Worm (Caenorhabditis elegans) whole organism, L2 larva: ENCODE results near the gene C02E7.6.

ENCODE experiments used
- F13H6.1 ChIP-seq: sonication (generic microtip); optimal IDR thresholded peaks from 2 replicates; lab custom pipeline; 2016; ENCODE audit warnings: missing genetic modification characterization, missing compliant biosample characterization
- R02D3.7 ChIP-seq: fragments of 150-350 bp; optimal IDR thresholded peaks from 2 replicates; lab custom pipeline; 2014; ENCODE audit warnings: missing biosample characterization, missing genetic modification characterization
- Y55F3AM.14 ChIP-seq: fragments of 200-800 bp; sonication (Bioruptor generic); optimal IDR thresholded peaks from 2 replicates; lab custom pipeline; 2018; ENCODE audit warnings: mild to moderate bottlenecking, missing genetic modification characterization, missing compliant biosample characterization
- ZK546.5 ChIP-seq: sonication (generic microtip); optimal IDR thresholded peaks from 2 replicates; lab custom pipeline; 2017; ENCODE audit warnings: missing biosample characterization, missing genetic modification characterization
- aly-2 ChIP-seq: fragments of 150-350 bp; optimal IDR thresholded peaks from 2 replicates; lab custom pipeline; 2014; ENCODE audit warnings: missing biosample characterization, missing genetic modification characterization
- blmp-1 ChIP-seq: sonication (generic microtip); optimal IDR thresholded peaks from 2 replicates; lab custom pipeline; 2017; ENCODE audit warnings: missing genetic modification characterization, mild to moderate bottlenecking, missing compliant biosample characterization, antibody characterized with exemption, moderate library complexity; ENCODE audit not compliant: insufficient read depth
- ceh-16 ChIP-seq: fragments of 150-350 bp; optimal IDR thresholded peaks from 2 replicates; lab custom pipeline; 2014; ENCODE audit warnings: missing biosample characterization, missing genetic modification characterization
- crh-2 ChIP-seq: sonication (generic microtip); optimal IDR thresholded peaks from 2 replicates; lab custom pipeline; 2017; ENCODE audit warnings: missing biosample characterization, missing genetic modification characterization
- egl-27 ChIP-seq: sonication (generic microtip); optimal IDR thresholded peaks from 3 replicates; lab custom pipeline; 2017; ENCODE audit warnings: missing biosample characterization, missing genetic modification reagents, missing genetic modification characterization
- elt-1 ChIP-seq: fragments of 150-350 bp; optimal IDR thresholded peaks from 2 replicates; lab custom pipeline; 2014; ENCODE audit warnings: missing biosample characterization, missing genetic modification characterization
- elt-3 ChIP-seq: sonication (generic microtip); optimal IDR thresholded peaks from 2 replicates; lab custom pipeline; 2017; ENCODE audit warnings: missing biosample characterization, missing genetic modification characterization
- fos-1 ChIP-seq: fragments of 150-350 bp; optimal IDR thresholded peaks from 2 replicates; lab custom pipeline; 2014; ENCODE audit warnings: missing biosample characterization, missing genetic modification characterization
- gmeb-1 ChIP-seq: fragments of 150-350 bp; optimal IDR thresholded peaks from 2 replicates; lab custom pipeline; 2014; ENCODE audit warnings: missing biosample characterization, missing genetic modification characterization
- lin-11 ChIP-seq: fragments of 150-350 bp; sonication (generic microtip); optimal IDR thresholded peaks from 2 replicates; lab custom pipeline; 2014; ENCODE audit warnings: missing biosample characterization, missing genetic modification characterization, inconsistent platforms, mixed read lengths
- lin-13 ChIP-seq: fragments of 150-350 bp; optimal IDR thresholded peaks from 2 replicates; lab custom pipeline; 2014; ENCODE audit warnings: missing biosample characterization, missing genetic modification reagents, missing genetic modification characterization
- lin-39 ChIP-seq: fragments of 150-350 bp; optimal IDR thresholded peaks from 2 replicates; lab custom pipeline; 2014; ENCODE audit warnings: missing biosample characterization, missing genetic modification reagents, missing genetic modification characterization
- lsy-2 ChIP-seq, 2 experiments: fragments of 150-350 bp in 1 of 2; sonication (generic microtip) in 1 of 2; optimal IDR thresholded peaks; 2 replicates each; lab custom pipeline; 2014 to 2017; ENCODE audit warnings: missing biosample characterization in 2 of 2, missing genetic modification characterization in 2 of 2
- mab-5 ChIP-seq: fragments of 150-350 bp; optimal IDR thresholded peaks from 2 replicates; lab custom pipeline; 2014; ENCODE audit warnings: missing biosample characterization, missing genetic modification characterization
- mbf-1 ChIP-seq: sonication (generic microtip); optimal IDR thresholded peaks from 2 replicates; lab custom pipeline; 2017; ENCODE audit warnings: missing biosample characterization, missing genetic modification characterization
- mdl-1 ChIP-seq, 2 experiments: fragments of 150-350 bp in 1 of 2; sonication (generic microtip) in 1 of 2; optimal IDR thresholded peaks; 2 replicates each; lab custom pipeline; 2017; ENCODE audit warnings: missing biosample characterization in 2 of 2, missing genetic modification characterization in 2 of 2
- nhr-10 ChIP-seq: sonication (generic microtip); optimal IDR thresholded peaks from 2 replicates; lab custom pipeline; 2017; ENCODE audit warnings: missing biosample characterization, missing genetic modification characterization
- nhr-12 ChIP-seq: fragments of 150-350 bp; optimal IDR thresholded peaks from 2 replicates; lab custom pipeline; 2014; ENCODE audit warnings: missing biosample characterization, missing genetic modification characterization
- nhr-129 ChIP-seq: fragments of 150-350 bp; optimal IDR thresholded peaks from 2 replicates; lab custom pipeline; 2014; ENCODE audit warnings: missing biosample characterization, missing genetic modification characterization
- nhr-21 ChIP-seq: fragments of 150-350 bp; optimal IDR thresholded peaks from 2 replicates; lab custom pipeline; 2014; ENCODE audit warnings: missing biosample characterization, missing genetic modification characterization
- nhr-25 ChIP-seq: fragments of 150-350 bp; sonication (generic microtip); optimal IDR thresholded peaks from 3 replicates; lab custom pipeline; 2014; ENCODE audit warnings: missing biosample characterization, missing genetic modification characterization
- nhr-77 ChIP-seq: fragments of 150-350 bp; optimal IDR thresholded peaks from 2 replicates; lab custom pipeline; 2014; ENCODE audit warnings: missing biosample characterization, missing genetic modification characterization
- sma-3 ChIP-seq: sonication (generic microtip); optimal IDR thresholded peaks from 2 replicates; lab custom pipeline; 2016; ENCODE audit warnings: missing genetic modification reagents, missing genetic modification characterization, missing compliant biosample characterization
- sma-9 ChIP-seq, 2 experiments: fragments of 150-350 bp in 1 of 2; sonication (generic microtip) in 1 of 2; optimal IDR thresholded peaks; 2 replicates each; lab custom pipeline; 2014 to 2016; ENCODE audit warnings: missing genetic modification characterization in 2 of 2, mild to moderate bottlenecking in 1 of 2, missing biosample characterization in 1 of 2, missing compliant biosample characterization in 1 of 2, missing genetic modification reagents in 1 of 2, moderate library complexity in 1 of 2
- unc-55 ChIP-seq: fragments of 150-350 bp; sonication (generic microtip); optimal IDR thresholded peaks from 3 replicates; lab custom pipeline; 2014; ENCODE audit warnings: missing biosample characterization, missing genetic modification reagents, missing genetic modification characterization
- unc-62 ChIP-seq: fragments of 150-350 bp; optimal IDR thresholded peaks from 2 replicates; lab custom pipeline; 2014; ENCODE audit warnings: missing biosample characterization, missing genetic modification reagents, missing genetic modification characterization
- ztf-1 ChIP-seq: fragments of 200-800 bp; sonication (Bioruptor generic); conservative IDR thresholded peaks from 2 replicates; pipeline ENCODE4 v1.3.6; 2022; ENCODE audit warnings: missing genetic modification characterization, missing compliant biosample characterization
- ztf-11 ChIP-seq: sonication (generic microtip); optimal IDR thresholded peaks from 2 replicates; lab custom pipeline; 2017; ENCODE audit warnings: missing biosample characterization, missing genetic modification characterization
- ztf-4 ChIP-seq: fragments of 150-350 bp; optimal IDR thresholded peaks from 2 replicates; lab custom pipeline; 2014; ENCODE audit warnings: missing biosample characterization, missing genetic modification characterization

The C02E7.6 gene

ce11 chrV:4908591-4908990 is 10.4 kb upstream of the C02E7.6 start, which contains the start of gene ugt-13:
TSS of gene ugt-13 (plus strand) at chrV:4908884.
- TF ChIP-seq sma-3 (GFP tag; lab: Kevin White, UChicago) (peak; percentile 82), nhr-21 (peak; percentile 56), fos-1 (tag; lab: Kevin White, UChicago) (peak; percentile 1), blmp-1 (tag; lab: Kevin White, UChicago) (no peak), nhr-25 (tag; lab: Kevin White, UChicago) (peak; percentile 91), nhr-129 (tag; lab: Kevin White, UChicago) (peak; percentile 97), ZK546.5 (tag; lab: Kevin White, UChicago) (no peak), lin-13 (GFP tag; lab: Kevin White, UChicago) (no peak), sma-9 (GFP tag; optimal IDR thresholded peaks at IDR 0.05; lab: Kevin White, UChicago) (peak; percentile 81), sma-9 (tag; optimal IDR thresholded peaks at IDR 0.05; lab: Kevin White, UChicago) (no peak), nhr-10 (tag; lab: Kevin White, UChicago) (no peak), gmeb-1 (tag; lab: Kevin White, UChicago) (no peak)

ce11 chrV:4912313-4912712 is 6.7 kb upstream of the C02E7.6 start, which contains the start of gene H23N18.5:
TSS of gene H23N18.5 (minus strand) at chrV:4912381.
- peak; percentile 48 for TF ChIP-seq nhr-21
- TF ChIP-seq Y55F3AM.14 (GFP tag; lab: Kevin White, UChicago), result peak; percentile 5
- peak; percentile 54 for TF ChIP-seq nhr-25 (tag; lab: Kevin White, UChicago)
- no peak for TF ChIP-seq mdl-1 (tag; optimal IDR thresholded peaks at IDR 0.05; lab: Kevin White, UChicago)

ce11 chrV:4913853-4914252 is 5.2 kb upstream of the C02E7.6 start:
- no peak for TF ChIP-seq ztf-4
- no peak for TF ChIP-seq nhr-77 (tag; lab: Kevin White, UChicago)
- TF ChIP-seq crh-2 (tag; lab: Kevin White, UChicago), result no peak
- no peak for TF ChIP-seq nhr-25 (tag; lab: Kevin White, UChicago)
- no peak for TF ChIP-seq lin-11 (tag; lab: Kevin White, UChicago)
- no peak for TF ChIP-seq ztf-1 (GFP tag; lab: Robert Waterston, UW)
- no peak for TF ChIP-seq elt-3 (tag; lab: Kevin White, UChicago)
- no peak for TF ChIP-seq mbf-1 (tag; lab: Kevin White, UChicago)
- no peak for TF ChIP-seq unc-62 (GFP tag; lab: Kevin White, UChicago)
- TF ChIP-seq nhr-21, result no peak
- TF ChIP-seq egl-27 (tag; lab: Kevin White, UChicago), result no peak
- no peak for TF ChIP-seq F13H6.1 (tag; lab: Kevin White, UChicago)
- no peak for TF ChIP-seq elt-1 (tag; lab: Kevin White, UChicago)
- no peak for TF ChIP-seq ceh-16 (tag; lab: Kevin White, UChicago)
- TF ChIP-seq lin-13 (GFP tag; lab: Kevin White, UChicago), result no peak
- TF ChIP-seq blmp-1 (tag; lab: Kevin White, UChicago), result no peak

ce11 chrV:4914879-4915278 is 4.1 kb upstream of the C02E7.6 start, which contains the start of gene H23N18.6:
TSS of gene H23N18.6 (minus strand) at chrV:4915079.
- no peak for TF ChIP-seq lin-13 (GFP tag; lab: Kevin White, UChicago)
- no peak for TF ChIP-seq lin-39 (tag; lab: Kevin White, UChicago)
- TF ChIP-seq gmeb-1 (tag; lab: Kevin White, UChicago), result peak; percentile 24
- TF ChIP-seq fos-1 (tag; lab: Kevin White, UChicago), result peak; percentile 80
- no peak for TF ChIP-seq lin-11 (tag; lab: Kevin White, UChicago)
- TF ChIP-seq lsy-2 (tag; optimal IDR thresholded peaks at IDR 0.05; lab: Kevin White, UChicago), result no peak
- peak; percentile 32 for TF ChIP-seq sma-9 (GFP tag; optimal IDR thresholded peaks at IDR 0.05; lab: Kevin White, UChicago)
- no peak for TF ChIP-seq sma-9 (tag; optimal IDR thresholded peaks at IDR 0.05; lab: Kevin White, UChicago)

ce11 chrV:4918091-4918624 is 849 bp upstream of the C02E7.6 start, which contains the start of gene C02E7.7:
TSS of gene C02E7.7 (minus strand) at chrV:4918574.
- no peak for TF ChIP-seq aly-2 (tag; lab: Kevin White, UChicago)
- TF ChIP-seq nhr-10 (tag; lab: Kevin White, UChicago), result no peak
- no peak for TF ChIP-seq lin-13 (GFP tag; lab: Kevin White, UChicago)
- no peak for TF ChIP-seq mbf-1 (tag; lab: Kevin White, UChicago)
- no peak for TF ChIP-seq nhr-129 (tag; lab: Kevin White, UChicago)
- TF ChIP-seq mab-5 (tag; lab: Kevin White, UChicago), result no peak
- TF ChIP-seq fos-1 (tag; lab: Kevin White, UChicago), result no peak
- no peak for TF ChIP-seq elt-3 (tag; lab: Kevin White, UChicago)
- TF ChIP-seq ztf-11 (tag; lab: Kevin White, UChicago), result no peak
- no peak for TF ChIP-seq nhr-12 (tag; lab: Kevin White, UChicago)
- TF ChIP-seq elt-1 (tag; lab: Kevin White, UChicago), result no peak
- no peak for TF ChIP-seq ZK546.5 (tag; lab: Kevin White, UChicago)
- TF ChIP-seq nhr-77 (tag; lab: Kevin White, UChicago), result no peak
- no peak for TF ChIP-seq unc-55
- no peak for TF ChIP-seq R02D3.7
